Fruit fly (Drosophila melanogaster): ENCODE data around the gene Ir10a.

Ir10a gene

DNA sequence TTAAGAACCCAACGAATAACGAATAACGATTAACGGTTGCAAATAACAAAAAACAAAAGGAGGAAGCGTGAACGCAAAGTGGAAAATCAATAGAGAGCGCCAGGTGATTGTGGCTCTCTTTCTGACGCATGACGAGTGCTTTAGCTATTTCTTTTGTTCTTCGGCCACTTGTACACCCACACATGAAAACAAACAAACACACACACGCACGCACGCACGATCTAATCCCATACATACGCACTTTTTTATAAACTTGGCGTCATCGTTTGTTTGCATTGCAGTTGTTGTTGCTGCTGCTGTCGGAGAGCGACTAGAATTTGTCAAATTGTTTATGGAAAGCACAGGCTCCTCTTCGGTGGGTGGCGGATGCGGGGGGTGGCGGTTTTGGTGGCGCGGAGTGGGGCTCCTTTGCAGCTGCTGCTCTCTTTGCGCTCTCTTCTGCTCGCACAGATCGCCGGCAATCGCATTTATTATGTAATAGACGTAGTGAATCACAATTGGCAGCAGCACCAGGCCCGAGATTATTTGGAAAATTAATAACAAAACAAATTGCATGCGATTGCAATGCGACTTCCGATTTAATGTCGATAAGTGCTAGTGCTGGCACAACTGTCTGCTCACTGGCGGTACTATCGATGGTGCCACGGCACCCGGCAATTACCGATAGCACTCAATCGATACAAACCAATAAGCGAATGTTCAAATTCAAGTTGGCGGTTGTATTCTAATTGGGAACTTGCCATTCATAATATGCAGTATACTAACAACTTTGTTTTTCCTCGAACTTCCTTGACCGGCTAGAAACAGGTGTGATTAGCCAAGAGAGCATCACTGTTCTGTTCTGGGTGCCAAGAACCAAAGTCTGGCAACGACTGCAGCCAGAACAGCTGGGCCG lies 28.2 kb upstream of the Ir10a start (continued):
- TF ChIP-seq lov (optimal IDR thresholded peaks at IDR 0.05), result no peak
- TF ChIP-seq lov (GFP tag; IDR thresholded peaks at IDR 0.05), result 0 out of 3 replicates have a peak, but pooled peaks have one; percentile 29
- peak; percentile 53 for TF ChIP-seq MESR4 (GFP tag; optimal IDR thresholded peaks at IDR 0.05)
- TF ChIP-seq sug (tag; optimal IDR thresholded peaks at IDR 0.05), result peak; percentile 56
- TF ChIP-seq Ssrp (tag; optimal IDR thresholded peaks at IDR 0.05), result no peak
- no peak for TF ChIP-seq Asciz (GFP tag; optimal IDR thresholded peaks at IDR 0.05)
- peak; percentile 63 for TF ChIP-seq CG12391 (tag; optimal IDR thresholded peaks at IDR 0.05)
- no peak for TF ChIP-seq cad (GFP tag; optimal IDR thresholded peaks at IDR 0.05)
- TF ChIP-seq CG2889 (GFP tag; IDR thresholded peaks at IDR 0.05), result 0 out of 3 replicates have a peak, but pooled peaks have one; percentile 27
- TF ChIP-seq vnd (GFP tag; IDR thresholded peaks at IDR 0.05; ENCODE audit: partially characterized antibody), result peak; percentile 91
- peak; percentile 65; the same call in 1 of the 3 replicates for TF ChIP-seq zen2 (GFP tag; IDR thresholded peaks at IDR 0.05; ENCODE audit: partially characterized antibody)
- TF ChIP-seq Fer3 (tag; optimal IDR thresholded peaks at IDR 0.05), result no peak
- TF ChIP-seq Dip3 (GFP tag; optimal IDR thresholded peaks at IDR 0.05), result peak; percentile 52
- peak; percentile 90 for TF ChIP-seq unc-4 (GFP tag; IDR thresholded peaks at IDR 0.05; ENCODE audit: partially characterized antibody)
- TF ChIP-seq CG16813 (GFP tag; IDR thresholded peaks at IDR 0.05; ENCODE audit: partially characterized antibody), result peak; percentile 91
- no peak for TF ChIP-seq ase (GFP tag; IDR thresholded peaks at IDR 0.05)
- no peak for TF ChIP-seq CG2202 (tag; optimal IDR thresholded peaks at IDR 0.05)
- TF ChIP-seq Doc2 (GFP tag; IDR thresholded peaks at IDR 0.05), result no peak
- TF ChIP-seq CG2116 (GFP tag; optimal IDR thresholded peaks at IDR 0.05), result peak; percentile 77
- TF ChIP-seq CG14667 (GFP tag; IDR thresholded peaks at IDR 0.05), result no peak
- no peak for TF ChIP-seq Sox100B (GFP tag; optimal IDR thresholded peaks at IDR 0.05)
- TF ChIP-seq ftz-f1 (GFP tag; optimal IDR thresholded peaks at IDR 0.05), result no peak
- peak; percentile 72 for TF ChIP-seq CHES-1-like (GFP tag; optimal IDR thresholded peaks at IDR 0.05)
- TF ChIP-seq CG43689 (GFP tag; IDR thresholded peaks at IDR 0.05), result no peak
- TF ChIP-seq CG18262 (tag; optimal IDR thresholded peaks at IDR 0.05), result no peak
- 0 out of 3 replicates have a peak, but pooled peaks have one; percentile 54 for TF ChIP-seq CG11456 (GFP tag; IDR thresholded peaks at IDR 0.05)
- TF ChIP-seq zfh2 (GFP tag; optimal IDR thresholded peaks at IDR 0.05), result peak; percentile 77
- TF ChIP-seq CG4360 (GFP tag; IDR thresholded peaks at IDR 0.05), result peak; percentile 52; the same call in 1 of the 2 replicates
- no peak for TF ChIP-seq dati (GFP tag; IDR thresholded peaks at IDR 0.05)
- TF ChIP-seq Nf-YA (GFP tag; IDR thresholded peaks at IDR 0.05), result no peak
- TF ChIP-seq cg (GFP tag; optimal IDR thresholded peaks at IDR 0.05), result peak; percentile 93
- TF ChIP-seq Dek (tag; optimal IDR thresholded peaks at IDR 0.05), result peak; percentile 14
- peak; percentile 19 for TF ChIP-seq CG8089 (GFP tag; optimal IDR thresholded peaks at IDR 0.05)
- no peak for TF ChIP-seq CG1529 (GFP tag; optimal IDR thresholded peaks at IDR 0.05)
- TF ChIP-seq CG11560 (tag; IDR thresholded peaks at IDR 0.05), result peak; percentile 55; the same call in 1 of the 3 replicates
- TF ChIP-seq zen (tag; optimal IDR thresholded peaks at IDR 0.05), result peak; percentile 41
- TF ChIP-seq Meics (GFP tag; optimal IDR thresholded peaks at IDR 0.05), result peak; percentile 39
- TF ChIP-seq CG6765 (GFP tag; optimal IDR thresholded peaks at IDR 0.05), result no peak
- TF ChIP-seq CG1792 (GFP tag; optimal IDR thresholded peaks at IDR 0.05), result peak; percentile 2
- no peak for TF ChIP-seq CG12071 (GFP tag; optimal IDR thresholded peaks at IDR 0.05)
- TF ChIP-seq CG7745 (tag; optimal IDR thresholded peaks at IDR 0.05), result no peak
- peak; percentile 75 for TF ChIP-seq trem (tag; optimal IDR thresholded peaks at IDR 0.05)
- TF ChIP-seq CG13424 (tag; optimal IDR thresholded peaks at IDR 0.05), result peak; percentile 50
- TF ChIP-seq hbn (GFP tag; IDR thresholded peaks at IDR 0.05; ENCODE audit: partially characterized antibody), result peak; percentile 82
- no peak for TF ChIP-seq CG34376 (GFP tag; optimal IDR thresholded peaks at IDR 0.05)
- TF ChIP-seq tap (tag; optimal IDR thresholded peaks at IDR 0.05), result no peak
- TF ChIP-seq HLH54F (GFP tag; optimal IDR thresholded peaks at IDR 0.05), result peak; percentile 56
- TF ChIP-seq Nf-YB (GFP tag; optimal IDR thresholded peaks at IDR 0.05), result no peak
